Worm (Caenorhabditis elegans) whole organism, L4 larva: Measurements from ENCODE around the gene F44E2.3.

ENCODE experiments used
- F10B5.3 ChIP-seq: sonication (generic microtip); optimal IDR thresholded peaks from 2 replicates; lab custom pipeline; 2016; ENCODE audit warnings: mild to moderate bottlenecking, missing genetic modification characterization, missing compliant biosample characterization
- F26F4.8 ChIP-seq: fragments of 200-800 bp; sonication (Bioruptor generic); conservative IDR thresholded peaks from 2 replicates; pipeline ENCODE4 v1.3.6; 2022; ENCODE audit warnings: missing genetic modification characterization, missing compliant biosample characterization
- F37D6.2 ChIP-seq: sonication (generic microtip); optimal IDR thresholded peaks from 2 replicates; lab custom pipeline; 2016; ENCODE audit warnings: mild to moderate bottlenecking, missing genetic modification characterization, missing compliant biosample characterization
- F44E2.7 ChIP-seq: fragments of 200-800 bp; sonication (Bioruptor generic); IDR thresholded peaks from 2 replicates; pipeline ENCODE4 v2.1.2; 2022; ENCODE audit warnings: missing genetic modification characterization, missing compliant biosample characterization
- F49E8.2 ChIP-seq: sonication (generic microtip); optimal IDR thresholded peaks from 2 replicates; lab custom pipeline; 2016; ENCODE audit warnings: missing compliant biosample characterization, mild to moderate bottlenecking, missing genetic modification characterization, borderline replicate concordance
- ZK337.2 ChIP-seq: fragments of 200-800 bp; sonication (Bioruptor generic); IDR thresholded peaks from 2 replicates; pipeline ENCODE4 v1.3.6; 2022; ENCODE audit warnings: missing genetic modification reagents, missing genetic modification characterization, missing compliant biosample characterization
- aha-1 ChIP-seq: fragments of 150-350 bp; peaks from one replicate; lab custom pipeline; 2014; ENCODE audit warnings: missing biosample characterization, missing genetic modification characterization
- ama-1 ChIP-seq: fragments of 150-350 bp; optimal IDR thresholded peaks from 2 replicates; lab custom pipeline; 2014; ENCODE audit warnings: inconsistent platforms, mixed read lengths
- attf-4 ChIP-seq: sonication (generic microtip); optimal IDR thresholded peaks from 3 replicates; lab custom pipeline; 2017; ENCODE audit warnings: missing biosample characterization, missing genetic modification characterization
- ceh-32 ChIP-seq: sonication (generic microtip); optimal IDR thresholded peaks from 2 replicates; lab custom pipeline; 2016; ENCODE audit warnings: mild to moderate bottlenecking, missing genetic modification characterization, missing compliant biosample characterization; ENCODE audit not compliant: poor library complexity
- ceh-82 ChIP-seq: sonication (generic microtip); optimal IDR thresholded peaks from 2 replicates; lab custom pipeline; 2017; ENCODE audit warnings: missing biosample characterization, missing genetic modification characterization
- cey-2 ChIP-seq: sonication (generic microtip); optimal IDR thresholded peaks from 3 replicates; lab custom pipeline; 2017; ENCODE audit warnings: missing genetic modification characterization, mild to moderate bottlenecking, missing compliant biosample characterization, antibody characterized with exemption, borderline replicate concordance; ENCODE audit not compliant: insufficient read depth
- daf-12 ChIP-seq: fragments of 150-350 bp; optimal IDR thresholded peaks from 2 replicates; lab custom pipeline; 2014; ENCODE audit warnings: missing biosample characterization, missing genetic modification reagents, missing genetic modification characterization
- daf-16 ChIP-seq, 3 experiments: sonication (generic microtip); optimal IDR thresholded peaks; 2 replicates each; lab custom pipeline; 2016 to 2017; ENCODE audit warnings: missing genetic modification characterization in 3 of 3, missing genetic modification reagents in 3 of 3, mild to moderate bottlenecking in 2 of 3, missing compliant biosample characterization in 2 of 3, missing biosample characterization in 1 of 3, moderate library complexity in 1 of 3
- dmd-6 ChIP-seq: fragments of 200-800 bp; sonication (Bioruptor generic); IDR thresholded peaks from 2 replicates; pipeline ENCODE4 v1.3.6; 2022; ENCODE audit warnings: missing genetic modification reagents, missing genetic modification characterization, missing compliant biosample characterization
- dmd-8 ChIP-seq: fragments of 200-800 bp; sonication (Bioruptor generic); IDR thresholded peaks from 2 replicates; pipeline ENCODE4 v1.3.6; 2022; ENCODE audit warnings: missing genetic modification characterization, missing compliant biosample characterization
- dve-1 ChIP-seq: sonication (generic microtip); optimal IDR thresholded peaks from 2 replicates; lab custom pipeline; 2017; ENCODE audit warnings: antibody characterized with exemption, mild to moderate bottlenecking, missing genetic modification characterization, missing compliant biosample characterization; ENCODE audit not compliant: insufficient read depth
- egl-43 ChIP-seq: fragments of 200-800 bp; sonication (Bioruptor generic); IDR thresholded peaks from 2 replicates; pipeline ENCODE4 v1.3.6; 2022; ENCODE audit warnings: missing genetic modification reagents, missing genetic modification characterization, missing compliant biosample characterization
- fos-1 ChIP-seq: fragments of 150-350 bp; optimal IDR thresholded peaks from 2 replicates; lab custom pipeline; 2014; ENCODE audit warnings: missing biosample characterization, missing genetic modification characterization
- gei-8 ChIP-seq: fragments of 200-800 bp; sonication (Bioruptor generic); optimal IDR thresholded peaks from 2 replicates; lab custom pipeline; 2018; ENCODE audit warnings: mild to moderate bottlenecking, missing genetic modification characterization, missing compliant biosample characterization
- hlh-11 ChIP-seq: fragments of 200-800 bp; sonication (Bioruptor generic); optimal IDR thresholded peaks from 2 replicates; lab custom pipeline; 2018; ENCODE audit warnings: mild to moderate bottlenecking, missing genetic modification characterization, missing compliant biosample characterization
- hlh-30 ChIP-seq: sonication (generic microtip); optimal IDR thresholded peaks from 2 replicates; lab custom pipeline; 2017; ENCODE audit warnings: antibody characterized with exemption, mild to moderate bottlenecking, missing genetic modification characterization, missing compliant biosample characterization; ENCODE audit not compliant: insufficient read depth
- lim-7 ChIP-seq: fragments of 200-800 bp; sonication (Bioruptor generic); IDR thresholded peaks from 2 replicates; pipeline ENCODE4 v1.3.6; 2022; ENCODE audit warnings: missing genetic modification characterization, missing compliant biosample characterization
- lin-13 ChIP-seq: fragments of 150-350 bp; optimal IDR thresholded peaks from 2 replicates; lab custom pipeline; 2014; ENCODE audit warnings: missing biosample characterization, missing genetic modification reagents, missing genetic modification characterization
- lin-38 ChIP-seq: fragments of 200-800 bp; sonication (Bioruptor generic); IDR thresholded peaks from 2 replicates; pipeline ENCODE4 v1.3.6; 2022; ENCODE audit warnings: missing genetic modification reagents, missing genetic modification characterization, missing compliant biosample characterization
- lin-39 ChIP-seq: fragments of 150-350 bp; optimal IDR thresholded peaks from 2 replicates; lab custom pipeline; 2014; ENCODE audit warnings: missing biosample characterization, missing genetic modification reagents, missing genetic modification characterization
- lsy-2 ChIP-seq, 2 experiments: fragments of 150-350 bp in 1 of 2; sonication (generic microtip) in 1 of 2; optimal IDR thresholded peaks; 2 replicates each; lab custom pipeline; 2014 to 2017; ENCODE audit warnings: missing biosample characterization in 2 of 2, missing genetic modification characterization in 2 of 2
- madf-5 ChIP-seq, 2 experiments: fragments of 200-800 bp; sonication (Bioruptor generic); IDR thresholded peaks; 2 replicates each; pipeline ENCODE4 v1.3.6; 2022; ENCODE audit warnings: missing compliant biosample characterization in 2 of 2, missing genetic modification characterization in 2 of 2
- mdl-1 ChIP-seq, 2 experiments: fragments of 150-350 bp in 1 of 2; sonication (generic microtip) in 1 of 2; optimal IDR thresholded peaks; 2 replicates each; lab custom pipeline; 2014 to 2017; ENCODE audit warnings: missing biosample characterization in 2 of 2, missing genetic modification characterization in 2 of 2
- mdt-29 ChIP-seq: fragments of 200-800 bp; sonication (Bioruptor generic); IDR thresholded peaks from 2 replicates; pipeline ENCODE4 v1.3.6; 2022; ENCODE audit warnings: missing genetic modification reagents, missing genetic modification characterization, missing compliant biosample characterization
- mes-2 ChIP-seq: sonication (generic microtip); optimal IDR thresholded peaks from 2 replicates; lab custom pipeline; 2016; ENCODE audit warnings: missing genotype, mild to moderate bottlenecking, missing genetic modification characterization, missing compliant biosample characterization; ENCODE audit not compliant: poor library complexity, severe bottlenecking
- mxl-2 ChIP-seq: fragments of 200-800 bp; sonication (Bioruptor generic); conservative IDR thresholded peaks from 2 replicates; pipeline ENCODE4 v1.3.6; 2022; ENCODE audit warnings: missing genetic modification reagents, missing genetic modification characterization, missing compliant biosample characterization
- mxl-3 ChIP-seq: fragments of 200-800 bp; sonication (Bioruptor generic); optimal IDR thresholded peaks from 2 replicates; lab custom pipeline; 2018; ENCODE audit warnings: mild to moderate bottlenecking, missing genetic modification characterization, missing compliant biosample characterization
- nhr-102 ChIP-seq: sonication (generic microtip); optimal IDR thresholded peaks from 2 replicates; lab custom pipeline; 2016; ENCODE audit warnings: mild to moderate bottlenecking, missing genetic modification characterization, moderate library complexity, missing compliant biosample characterization
- nhr-11 ChIP-seq: fragments of 150-350 bp; optimal IDR thresholded peaks from 2 replicates; lab custom pipeline; 2014; ENCODE audit warnings: missing biosample characterization, missing genetic modification characterization
- nhr-111 ChIP-seq: fragments of 200-800 bp; sonication (Bioruptor generic); optimal IDR thresholded peaks from 2 replicates; lab custom pipeline; 2018; ENCODE audit warnings: mild to moderate bottlenecking, missing genetic modification characterization, missing compliant biosample characterization
- nhr-237 ChIP-seq: sonication (generic microtip); optimal IDR thresholded peaks from 2 replicates; lab custom pipeline; 2017; ENCODE audit warnings: missing biosample characterization, missing genetic modification characterization
- nhr-28 ChIP-seq: fragments of 150-350 bp; optimal IDR thresholded peaks from 2 replicates; lab custom pipeline; 2014; ENCODE audit warnings: missing biosample characterization, missing genetic modification characterization
- nhr-41 ChIP-seq: fragments of 200-800 bp; sonication (Bioruptor generic); IDR thresholded peaks from 2 replicates; pipeline ENCODE4 v1.3.6; 2022; ENCODE audit warnings: missing genetic modification reagents, missing genetic modification characterization, missing compliant biosample characterization
- nhr-77 ChIP-seq: fragments of 150-350 bp; optimal IDR thresholded peaks from 2 replicates; lab custom pipeline; 2014; ENCODE audit warnings: missing biosample characterization, missing genetic modification characterization
- saeg-2 ChIP-seq: fragments of 200-800 bp; sonication (Bioruptor generic); IDR thresholded peaks from 2 replicates; pipeline ENCODE4 v1.3.6; 2022; ENCODE audit warnings: missing genetic modification reagents, missing genetic modification characterization, missing compliant biosample characterization
- set-16 ChIP-seq: fragments of 200-800 bp; sonication (Bioruptor generic); IDR thresholded peaks from 2 replicates; pipeline ENCODE4 v1.3.6; 2022; ENCODE audit warnings: missing genetic modification reagents, missing genetic modification characterization, missing compliant biosample characterization
- skn-1 ChIP-seq: fragments of 150-350 bp; optimal IDR thresholded peaks from 2 replicates; lab custom pipeline; 2014; ENCODE audit warnings: missing biosample characterization, missing genetic modification characterization
- spr-1 ChIP-seq: sonication (generic microtip); optimal IDR thresholded peaks from 2 replicates; lab custom pipeline; 2016; ENCODE audit warnings: mild to moderate bottlenecking, missing genetic modification characterization, missing compliant biosample characterization
- vab-7 ChIP-seq: fragments of 200-800 bp; sonication (Bioruptor generic); IDR thresholded peaks from 2 replicates; pipeline ENCODE4 v1.3.6; 2022; ENCODE audit warnings: missing genetic modification reagents, missing genetic modification characterization, missing compliant biosample characterization
- zag-1 ChIP-seq: fragments of 150-350 bp; optimal IDR thresholded peaks from 2 replicates; lab custom pipeline; 2014; ENCODE audit warnings: missing biosample characterization, missing genetic modification characterization
- zfp-2 ChIP-seq: sonication (generic microtip); optimal IDR thresholded peaks from 2 replicates; lab custom pipeline; 2016; ENCODE audit warnings: mild to moderate bottlenecking, missing genetic modification characterization, missing compliant biosample characterization
- zfp-3 ChIP-seq: fragments of 200-800 bp; sonication (Bioruptor generic); conservative IDR thresholded peaks from 2 replicates; pipeline ENCODE4 v1.3.6; 2022; ENCODE audit warnings: missing genetic modification reagents, missing genetic modification characterization, missing compliant biosample characterization
- ztf-11 ChIP-seq: fragments of 150-350 bp; optimal IDR thresholded peaks from 2 replicates; lab custom pipeline; 2014; ENCODE audit warnings: missing biosample characterization, missing genetic modification characterization

The F44E2.3 gene

ce11 chrIII:8782744-8783143, 46.4 kb downstream of the F44E2.3 start (continued):
- no peak for TF ChIP-seq zfp-3 (GFP tag; lab: Robert Waterston, UW)
- TF ChIP-seq nhr-41, result no peak
- TF ChIP-seq cey-2, result no peak
- TF ChIP-seq nhr-77 (tag; lab: Kevin White, UChicago), result peak; percentile 70
- TF ChIP-seq zag-1 (tag; lab: Kevin White, UChicago), result no peak
- peak in 1 of 2 experiments; percentile 47 for TF ChIP-seq lsy-2 (tag; optimal IDR thresholded peaks at IDR 0.05; lab: Kevin White, UChicago)
- TF ChIP-seq nhr-237 (tag; lab: Kevin White, UChicago), result no peak
- no peak for TF ChIP-seq saeg-2 (GFP tag; lab: Robert Waterston, UW)
- peak; percentile 78 for TF ChIP-seq nhr-28 (tag; lab: Kevin White, UChicago)
- TF ChIP-seq lin-38 (GFP tag; lab: Robert Waterston, UW), result no peak
- no peak for TF ChIP-seq nhr-102
- TF ChIP-seq skn-1 (tag; lab: Kevin White, UChicago), result no peak
- no peak for TF ChIP-seq nhr-11 (tag; lab: Kevin White, UChicago)
- TF ChIP-seq mdl-1 (tag; optimal IDR thresholded peaks at IDR 0.05; lab: Kevin White, UChicago), result peak in 1 of 2 experiments; percentile 77
- no peak for TF ChIP-seq madf-5 (GFP tag; IDR thresholded peaks at IDR 0.05; lab: Robert Waterston, UW)
- TF ChIP-seq ceh-82 (tag; lab: Kevin White, UChicago), result no peak
- TF ChIP-seq nhr-111, result no peak

- TF ChIP-seq skn-1 (tag; lab: Kevin White, UChicago) (no peak), mdt-29 (GFP tag; lab: Robert Waterston, UW) (no peak), nhr-28 (tag; lab: Kevin White, UChicago) (no peak), aha-1 (tag; lab: Kevin White, UChicago) (no peak), egl-43 (no peak), F44E2.7 (GFP tag; lab: Robert Waterston, UW) (no peak), zfp-2 (tag; lab: Kevin White, UChicago) (no peak), nhr-41 (no peak), ama-1 (lab: Kevin White, UChicago) (no peak), mes-2 (tag; lab: Kevin White, UChicago) (no peak), mxl-3 (GFP tag; lab: Kevin White, UChicago) (no peak), F49E8.2 (tag; lab: Kevin White, UChicago) (no peak), mdl-1 (tag; optimal IDR thresholded peaks at IDR 0.05; lab: Kevin White, UChicago) (peak in 1 of 2 experiments; percentile 45), lin-39 (tag; lab: Kevin White, UChicago) (no peak), attf-4 (tag; lab: Kevin White, UChicago) (no peak), lim-7 (no peak), mxl-2 (GFP tag; lab: Robert Waterston, UW) (no peak), spr-1 (no peak), F37D6.2 (tag; lab: Kevin White, UChicago) (no peak), lin-13 (GFP tag; lab: Kevin White, UChicago) (no peak), dmd-8 (GFP tag; lab: Robert Waterston, UW) (no peak), hlh-11 (peak; percentile 2), dmd-6 (GFP tag; lab: Robert Waterston, UW) (0 out of 2 replicates have a peak, but pooled peaks have one; percentile 20), ZK337.2 (GFP tag; lab: Robert Waterston, UW) (no peak), lin-38 (GFP tag; lab: Robert Waterston, UW) (no peak), F10B5.3 (no peak), ztf-11 (tag; lab: Kevin White, UChicago) (no peak), gei-8 (GFP tag; lab: Kevin White, UChicago) (no peak), dve-1 (tag; lab: Kevin White, UChicago) (no peak), F26F4.8 (GFP tag; lab: Robert Waterston, UW) (no peak), daf-16 (GFP tag; optimal IDR thresholded peaks at IDR 0.05; lab: Kevin White, UChicago) (peak in 1 of 2 experiments; percentile 4), daf-16 (tag; optimal IDR thresholded peaks at IDR 0.05; lab: Kevin White, UChicago) (no peak), set-16 (GFP tag; lab: Robert Waterston, UW) (no peak), daf-12 (tag; lab: Kevin White, UChicago) (no peak), vab-7 (no peak), lsy-2 (tag; optimal IDR thresholded peaks at IDR 0.05; lab: Kevin White, UChicago) (peak in 1 of 2 experiments; percentile 47), hlh-30 (tag; lab: Kevin White, UChicago) (peak; percentile 52), fos-1 (tag; lab: Kevin White, UChicago) (no peak), ceh-32 (no peak)
Measured at ce11 chrIII:8782080-8782479, 47.0 kb downstream of the F44E2.3 start.
